Fruit fly (Drosophila melanogaster) whole organism, embryonic: ENCODE data around the gene RpS12.

Experiments used
- ATbp ChIP-seq: fragments of 200-800 bp; sonication (Bioruptor generic); optimal IDR thresholded peaks from 2 replicates; lab custom pipeline; 2017; ENCODE audit warnings: missing biosample characterization, mild to moderate bottlenecking, missing genetic modification characterization, missing genetic modification reagents
- BEAF-32 ChIP-seq: fragments of 200-800 bp; sonication (Bioruptor generic); optimal IDR thresholded peaks from 3 replicates; lab custom pipeline; 2017; ENCODE audit warnings: missing biosample characterization, missing genetic modification characterization, mild to moderate bottlenecking, moderate library complexity, missing genetic modification reagents
- CG11695 ChIP-seq: fragments of 200-800 bp; sonication (Bioruptor generic); IDR thresholded peaks from 3 replicates; pipeline ENCODE4 v1.3.6; 2022; ENCODE audit warnings: missing biosample characterization, missing genetic modification characterization
- CG12236 ChIP-seq: fragments of 200-800 bp; sonication (Bioruptor generic); optimal IDR thresholded peaks from 2 replicates; lab custom pipeline; 2016; ENCODE audit warnings: missing biosample characterization, missing genetic modification characterization
- CG12391 ChIP-seq: fragments of 200-800 bp; sonication (Bioruptor generic); optimal IDR thresholded peaks from 3 replicates; lab custom pipeline; 2018; ENCODE audit warnings: missing biosample characterization, mild to moderate bottlenecking, missing genetic modification characterization, moderate library complexity
- CG13424 ChIP-seq: fragments of 200-800 bp; sonication (Bioruptor generic); optimal IDR thresholded peaks from 2 replicates; lab custom pipeline; 2019; ENCODE audit warnings: missing biosample characterization, mild to moderate bottlenecking, missing genetic modification characterization, moderate library complexity
- CG14441 ChIP-seq: fragments of 200-800 bp; sonication (Bioruptor generic); IDR thresholded peaks from 2 replicates; pipeline ENCODE4 v1.3.6; 2022; ENCODE audit warnings: missing biosample characterization, missing genetic modification characterization
- CG1529 ChIP-seq: fragments of 200-800 bp; sonication (Bioruptor generic); optimal IDR thresholded peaks from 3 replicates; lab custom pipeline; 2018; ENCODE audit warnings: missing biosample characterization, missing genetic modification characterization
- CG17385 ChIP-seq: fragments of 200-800 bp; sonication (Bioruptor generic); optimal IDR thresholded peaks from 3 replicates; lab custom pipeline; 2018; ENCODE audit warnings: missing biosample characterization, mild to moderate bottlenecking, missing genetic modification characterization
- CG2678 ChIP-seq: fragments of 200-800 bp; sonication (Bioruptor generic); optimal IDR thresholded peaks from 3 replicates; lab custom pipeline; 2019; ENCODE audit warnings: missing biosample characterization, mild to moderate bottlenecking, missing genetic modification characterization, moderate library complexity
- CG2712 ChIP-seq: fragments of 200-800 bp; optimal IDR thresholded peaks from 3 replicates; lab custom pipeline; 2019; ENCODE audit warnings: missing biosample characterization, mild to moderate bottlenecking, missing genetic modification characterization, moderate library complexity
- CG30403 ChIP-seq: fragments of 200-800 bp; sonication (Bioruptor generic); optimal IDR thresholded peaks from 3 replicates; lab custom pipeline; 2016; ENCODE audit warnings: missing biosample characterization, missing genetic modification characterization
- CG31224 ChIP-seq: fragments of 200-800 bp; sonication (Bioruptor generic); IDR thresholded peaks from 2 replicates; pipeline ENCODE4 v1.3.6; 2022; ENCODE audit warnings: missing biosample characterization, missing genetic modification characterization
- CG31441 ChIP-seq: fragments of 200-800 bp; sonication (Bioruptor generic); IDR thresholded peaks from 2 replicates; pipeline ENCODE4 v1.3.6; 2022; ENCODE audit warnings: missing biosample characterization, missing genetic modification characterization
- CG3726 ChIP-seq: fragments of 200-800 bp; sonication (Bioruptor generic); IDR thresholded peaks from 3 replicates; pipeline ENCODE4, ENCODE4 v1.3.6; 2022; ENCODE audit warnings: missing biosample characterization, missing genetic modification characterization
- CG43689 ChIP-seq: fragments of 200-800 bp; sonication (Bioruptor generic); IDR thresholded peaks from 2 replicates; pipeline ENCODE4 v1.3.6; 2022; ENCODE audit warnings: missing biosample characterization, missing genetic modification characterization
- CG4404 ChIP-seq: fragments of 200-800 bp; sonication (Bioruptor generic); IDR thresholded peaks from 2 replicates; pipeline ENCODE4 v1.3.6; 2022; ENCODE audit warnings: missing biosample characterization, missing genetic modification characterization
- CG4424 ChIP-seq: fragments of 200-800 bp; sonication (Bioruptor generic); optimal IDR thresholded peaks from 3 replicates; lab custom pipeline; 2016; ENCODE audit warnings: missing biosample characterization, missing genetic modification characterization
- CG7271 ChIP-seq: fragments of 200-800 bp; sonication (Bioruptor generic); optimal IDR thresholded peaks from 2 replicates; lab custom pipeline; 2018; ENCODE audit warnings: missing biosample characterization, mild to moderate bottlenecking, missing genetic modification characterization, moderate library complexity
- CG7357 ChIP-seq: fragments of 200-800 bp; sonication (Bioruptor generic); IDR thresholded peaks from 3 replicates; pipeline ENCODE4 v1.3.6; 2022; ENCODE audit warnings: missing biosample characterization, missing genetic modification characterization
- CG7839 ChIP-seq: fragments of 200-800 bp; sonication (Bioruptor generic); optimal IDR thresholded peaks from 3 replicates; lab custom pipeline; 2018; ENCODE audit warnings: missing biosample characterization, mild to moderate bottlenecking, missing genetic modification characterization, moderate library complexity
- CG8924 ChIP-seq: fragments of 200-800 bp; optimal IDR thresholded peaks from 3 replicates; lab custom pipeline; 2019; ENCODE audit warnings: missing biosample characterization, mild to moderate bottlenecking, missing genetic modification characterization, moderate library complexity
- CG9437 ChIP-seq: fragments of 200-800 bp; sonication (Bioruptor generic); optimal IDR thresholded peaks from 2 replicates; lab custom pipeline; 2018; ENCODE audit warnings: missing biosample characterization, mild to moderate bottlenecking, missing genetic modification characterization
- CkIIα-i1 ChIP-seq: fragments of 200-800 bp; sonication (Bioruptor generic); IDR thresholded peaks from 2 replicates; pipeline ENCODE4 v1.3.6; 2022; ENCODE audit warnings: missing biosample characterization, missing genetic modification characterization
- Dad ChIP-seq: fragments of 200-800 bp; sonication (Bioruptor generic); optimal IDR thresholded peaks from 3 replicates; lab custom pipeline; 2016; ENCODE audit warnings: missing biosample characterization, missing genetic modification characterization
- Deaf1 ChIP-seq: fragments of 200-800 bp; optimal IDR thresholded peaks from 3 replicates; lab custom pipeline; 2019; ENCODE audit warnings: missing biosample characterization, mild to moderate bottlenecking, missing genetic modification characterization, moderate library complexity
- Dref ChIP-seq: fragments of 200-800 bp; sonication (Bioruptor generic); IDR thresholded peaks from 2 replicates; pipeline ENCODE4 v1.3.6; 2022; ENCODE audit warnings: missing biosample characterization, missing genetic modification characterization
- Fer1 ChIP-seq: fragments of 200-800 bp; sonication (Bioruptor generic); optimal IDR thresholded peaks from 2 replicates; lab custom pipeline; 2017; ENCODE audit warnings: missing biosample characterization, mild to moderate bottlenecking, missing genetic modification characterization
- H15 ChIP-seq: fragments of 200-800 bp; sonication (Bioruptor generic); IDR thresholded peaks from 3 replicates; pipeline ENCODE4 v1.3.6; 2022; ENCODE audit warnings: missing biosample characterization, missing genetic modification characterization
- H2.0 ChIP-seq: fragments of 200-800 bp; sonication (Bioruptor generic); IDR thresholded peaks from 2 replicates; pipeline ENCODE4 v1.3.6; 2022; ENCODE audit warnings: missing biosample characterization, missing genetic modification characterization
- HmgZ ChIP-seq: fragments of 200-800 bp; sonication (Bioruptor generic); optimal IDR thresholded peaks from 2 replicates; lab custom pipeline; 2018; ENCODE audit warnings: missing biosample characterization, mild to moderate bottlenecking, missing genetic modification characterization
- Hmx ChIP-seq: fragments of 200-800 bp; sonication (Bioruptor generic); optimal IDR thresholded peaks from 2 replicates; lab custom pipeline; 2016; ENCODE audit warnings: missing biosample characterization, missing genetic modification characterization
- Hr3 ChIP-seq: fragments of 200-800 bp; sonication (Bioruptor generic); optimal IDR thresholded peaks from 3 replicates; lab custom pipeline; 2016; ENCODE audit warnings: missing biosample characterization, missing genetic modification characterization
- Med ChIP-seq: fragments of 200-800 bp; sonication (Bioruptor generic); peaks from one replicate; lab custom pipeline; 2016; ENCODE audit warnings: missing biosample characterization, missing genetic modification characterization, mild to moderate bottlenecking, inconsistent platforms, moderate library complexity
- Nf-YA ChIP-seq: fragments of 200-800 bp; sonication (Bioruptor generic); IDR thresholded peaks from 2 replicates; pipeline ENCODE4 v1.3.6; 2022; ENCODE audit warnings: missing biosample characterization, missing genetic modification characterization
- Nf-YC ChIP-seq: fragments of 200-800 bp; optimal IDR thresholded peaks from 3 replicates; lab custom pipeline; 2019; ENCODE audit warnings: missing biosample characterization, mild to moderate bottlenecking, missing genetic modification characterization, moderate library complexity
- bbx ChIP-seq: fragments of 200-800 bp; sonication (Bioruptor generic); IDR thresholded peaks from 2 replicates; pipeline ENCODE4 v1.3.6; 2022; ENCODE audit warnings: missing biosample characterization, missing genetic modification characterization; ENCODE audit not compliant: partially characterized antibody
- crc ChIP-seq: fragments of 200-800 bp; sonication (Bioruptor generic); optimal IDR thresholded peaks from 2 replicates; lab custom pipeline; 2016; ENCODE audit warnings: missing biosample characterization, missing genetic modification characterization
- fd96Cb ChIP-seq: fragments of 200-800 bp; sonication (Bioruptor generic); optimal IDR thresholded peaks from 2 replicates; lab custom pipeline; 2018; ENCODE audit warnings: missing biosample characterization, mild to moderate bottlenecking, missing genetic modification characterization, moderate library complexity
- gcm ChIP-seq: fragments of 200-800 bp; sonication (Bioruptor generic); optimal IDR thresholded peaks from 2 replicates; lab custom pipeline; 2019; ENCODE audit warnings: missing biosample characterization, mild to moderate bottlenecking, missing genetic modification characterization, moderate library complexity
- gem ChIP-seq: fragments of 200-800 bp; sonication (Bioruptor generic); optimal IDR thresholded peaks from 2 replicates; lab custom pipeline; 2019; ENCODE audit warnings: missing biosample characterization, mild to moderate bottlenecking, missing genetic modification characterization, moderate library complexity
- gsb-n ChIP-seq: fragments of 200-800 bp; sonication (Bioruptor generic); optimal IDR thresholded peaks from 3 replicates; lab custom pipeline; 2018; ENCODE audit warnings: missing biosample characterization, mild to moderate bottlenecking, missing genetic modification characterization
- inv ChIP-seq: fragments of 200-800 bp; sonication (Bioruptor generic); IDR thresholded peaks from 2 replicates; pipeline ENCODE4 v1.3.6; 2022; ENCODE audit warnings: missing biosample characterization, missing genetic modification characterization; ENCODE audit not compliant: partially characterized antibody
- nmo ChIP-seq: fragments of 200-800 bp; sonication (Bioruptor generic); optimal IDR thresholded peaks from 2 replicates; lab custom pipeline; 2018; ENCODE audit warnings: missing biosample characterization, mild to moderate bottlenecking, missing genetic modification characterization, moderate library complexity
- nom ChIP-seq: fragments of 200-800 bp; sonication (Bioruptor generic); optimal IDR thresholded peaks from 2 replicates; lab custom pipeline; 2017; ENCODE audit warnings: missing biosample characterization, missing genetic modification characterization, mild to moderate bottlenecking, moderate library complexity, missing genetic modification reagents
- pita ChIP-seq: fragments of 200-800 bp; sonication (Bioruptor generic); optimal IDR thresholded peaks from 2 replicates; lab custom pipeline; 2017; ENCODE audit warnings: missing biosample characterization, mild to moderate bottlenecking, missing genetic modification characterization
- rib ChIP-seq: fragments of 200-800 bp; sonication (Bioruptor generic); IDR thresholded peaks from 2 replicates; pipeline ENCODE4 v1.3.6; 2022; ENCODE audit warnings: missing biosample characterization, missing genetic modification characterization
- sens ChIP-seq: fragments of 200-800 bp; sonication (Bioruptor generic); peaks from one replicate; lab custom pipeline; 2016; ENCODE audit warnings: missing biosample characterization, missing genetic modification characterization
- stwl ChIP-seq: fragments of 200-800 bp; sonication (Bioruptor generic); optimal IDR thresholded peaks from 3 replicates; lab custom pipeline; 2018; ENCODE audit warnings: missing biosample characterization, mild to moderate bottlenecking, missing genetic modification characterization, moderate library complexity
- trh ChIP-seq: fragments of 200-800 bp; sonication (Bioruptor generic); optimal IDR thresholded peaks from 2 replicates; lab custom pipeline; 2016; ENCODE audit warnings: missing biosample characterization, missing genetic modification characterization
- wdn ChIP-seq: fragments of 200-800 bp; sonication (Bioruptor generic); IDR thresholded peaks from 2 replicates; pipeline ENCODE4 v1.3.6; 2022; ENCODE audit warnings: missing biosample characterization, missing genetic modification characterization
- z ChIP-seq: fragments of 200-800 bp; sonication (Bioruptor generic); IDR thresholded peaks from 3 replicates; pipeline ENCODE4 v1.3.6; 2022; ENCODE audit warnings: missing biosample characterization, missing genetic modification characterization
- zfh2 ChIP-seq: fragments of 200-800 bp; sonication (Bioruptor generic); optimal IDR thresholded peaks from 2 replicates; lab custom pipeline; 2016; ENCODE audit warnings: missing biosample characterization, missing genetic modification characterization

Gene RpS12

DNA sequence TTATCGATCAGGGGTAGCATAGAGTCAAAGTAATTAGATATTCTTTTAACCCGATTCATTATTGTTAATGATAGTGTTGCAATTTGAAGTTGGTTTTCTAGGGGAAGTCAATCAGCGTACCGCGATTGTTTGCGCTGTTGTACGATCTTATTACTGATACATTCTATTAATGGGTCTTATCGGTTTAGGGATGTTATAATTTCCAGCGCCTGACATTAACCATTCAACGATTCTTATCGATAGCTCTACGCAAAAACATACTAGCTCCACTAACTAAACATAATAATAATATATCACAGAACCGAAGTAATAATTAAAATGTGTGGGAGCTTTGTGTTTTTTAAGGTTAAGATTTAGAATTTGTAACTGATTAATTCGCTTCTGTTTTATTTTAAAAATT, 11.6 kb upstream of the RpS12 start, which contains the start of gene Cul6 (continued):
- TF ChIP-seq CkIIα-i1 (GFP tag; lab: Robert Waterston, UW) (no peak), zfh2 (GFP tag; lab: Kevin White, UChicago) (no peak), BEAF-32 (peak; percentile 59), HmgZ (tag; lab: Kevin White, UChicago) (no peak), Hr3 (no peak), CG43689 (GFP tag; lab: Robert Waterston, UW) (no peak), Deaf1 (tag; lab: Kevin White, UChicago) (no peak), Dref (GFP tag; lab: Robert Waterston, UW) (peak; percentile 55), CG2678 (tag; lab: Kevin White, UChicago) (no peak), nom (GFP tag; lab: Kevin White, UChicago) (no peak), gem (no peak), Hmx (GFP tag; lab: Kevin White, UChicago) (no peak), CG31441 (GFP tag; lab: Robert Waterston, UW) (no peak), Nf-YC (tag; lab: Kevin White, UChicago) (no peak), CG17385 (GFP tag; lab: Kevin White, UChicago) (no peak), CG4404 (GFP tag; lab: Robert Waterston, UW) (no peak), CG8924 (no peak), CG1529 (GFP tag; lab: Kevin White, UChicago) (no peak), CG12236 (GFP tag; lab: Kevin White, UChicago) (no peak), Dad (GFP tag; lab: Kevin White, UChicago) (no peak), CG11695 (GFP tag; lab: Robert Waterston, UW) (no peak), rib (GFP tag; lab: Robert Waterston, UW) (no peak), gcm (GFP tag; lab: Kevin White, UChicago) (no peak), CG7357 (GFP tag; lab: Robert Waterston, UW) (no peak), CG4424 (GFP tag; lab: Kevin White, UChicago) (no peak), bbx (GFP tag; lab: Robert Waterston, UW) (no peak), CG3726 (GFP tag; lab: Robert Waterston, UW) (no peak), ATbp (GFP tag; lab: Kevin White, UChicago) (no peak), CG12391 (tag; lab: Kevin White, UChicago) (no peak), pita (GFP tag; lab: Kevin White, UChicago) (no peak), CG7271 (tag; lab: Kevin White, UChicago) (no peak), gsb-n (tag; lab: Kevin White, UChicago) (no peak), CG7839 (tag; lab: Kevin White, UChicago) (no peak), H2.0 (GFP tag; lab: Robert Waterston, UW) (no peak), Fer1 (no peak), fd96Cb (tag; lab: Kevin White, UChicago) (no peak), sens (GFP tag; lab: Kevin White, UChicago) (peak; percentile 23), CG2712 (tag; lab: Kevin White, UChicago) (no peak), Nf-YA (no peak), Med (GFP tag; lab: Kevin White, UChicago) (peak; percentile 52), CG31224 (GFP tag; lab: Robert Waterston, UW) (no peak), CG9437 (GFP tag; lab: Kevin White, UChicago) (no peak), nmo (GFP tag; lab: Kevin White, UChicago) (no peak), wdn (GFP tag; lab: Robert Waterston, UW) (no peak), trh (GFP tag; lab: Kevin White, UChicago) (no peak), CG14441 (GFP tag; lab: Robert Waterston, UW) (no peak), z (GFP tag; lab: Robert Waterston, UW) (no peak), inv (GFP tag; lab: Robert Waterston, UW) (peak; percentile 10; the same call in 1 of the 2 replicates), crc (GFP tag; lab: Kevin White, UChicago) (no peak), CG13424 (no peak), CG30403 (GFP tag; lab: Kevin White, UChicago) (no peak), H15 (no peak), stwl (tag; lab: Kevin White, UChicago) (peak; percentile 29)
